Fruit fly (Drosophila melanogaster): Measurements from ENCODE around the gene CG3222.

Gene CG3222

dm6 chr3L:9638971-9639370 lies 40.2 kb downstream of the CG3222 start, which contains the start of gene CG18179:
Gene CG18179, plus strand, starts transcription at chr3L:9639271.
- TF ChIP-seq Pif1B (GFP tag; optimal IDR thresholded peaks at IDR 0.05) (no peak), CG34367 (tag; optimal IDR thresholded peaks at IDR 0.05) (no peak), gl (tag; optimal IDR thresholded peaks at IDR 0.05) (no peak), CG32121 (GFP tag; IDR thresholded peaks at IDR 0.05) (no peak), CG10348 (GFP tag; IDR thresholded peaks at IDR 0.05) (no peak), rn (GFP tag; IDR thresholded peaks at IDR 0.05) (no peak), CG12605 (GFP tag; IDR thresholded peaks at IDR 0.05) (no peak), D1 (tag; optimal IDR thresholded peaks at IDR 0.05) (no peak), Pif1A (GFP tag; optimal IDR thresholded peaks at IDR 0.05) (no peak), EcR (GFP tag; optimal IDR thresholded peaks at IDR 0.05) (no peak)

- TF ChIP-seq CG15710 (tag; optimal IDR thresholded peaks at IDR 0.05) (no peak), CG12605 (GFP tag; IDR thresholded peaks at IDR 0.05) (no peak), D1 (tag; optimal IDR thresholded peaks at IDR 0.05) (no peak), CG17806 (tag; optimal IDR thresholded peaks at IDR 0.05) (no peak), CG4496 (GFP tag; IDR thresholded peaks at IDR 0.05) (no peak), CG14655 (GFP tag; optimal IDR thresholded peaks at IDR 0.05) (no peak), CG13204 (GFP tag; optimal IDR thresholded peaks at IDR 0.05) (no peak), Snoo (tag; optimal IDR thresholded peaks at IDR 0.05) (no peak), fd96Ca (GFP tag; IDR thresholded peaks at IDR 0.05) (no peak), CG8301 (tag; optimal IDR thresholded peaks at IDR 0.05) (no peak), CG8159 (tag; optimal IDR thresholded peaks at IDR 0.05) (no peak), CG34367 (tag; optimal IDR thresholded peaks at IDR 0.05) (no peak), Pif1A (GFP tag; optimal IDR thresholded peaks at IDR 0.05) (no peak), CG10348 (GFP tag; IDR thresholded peaks at IDR 0.05) (no peak), rn (GFP tag; IDR thresholded peaks at IDR 0.05) (no peak), EcR (GFP tag; optimal IDR thresholded peaks at IDR 0.05) (no peak), Pif1B (GFP tag; optimal IDR thresholded peaks at IDR 0.05) (no peak), Ets98B (GFP tag; IDR thresholded peaks at IDR 0.05) (no peak)
Observed at dm6 chr3L:9640713-9641112, 41.9 kb downstream of the CG3222 start, which contains the start of gene CG18180. Gene CG18180, plus strand, starts transcription at chr3L:9641013.

- TF ChIP-seq CG12605 (GFP tag; IDR thresholded peaks at IDR 0.05) (peak; percentile 94), CG9948 (tag; optimal IDR thresholded peaks at IDR 0.05) (no peak)
Observed at dm6 chr3L:9643762-9644161, 45.0 kb downstream of the CG3222 start, which contains the start of gene CNMaR. Gene CNMaR, plus strand, starts transcription at chr3L:9644109.

Data from whole organism, pupa.